Worm (Caenorhabditis elegans): Measurements from ENCODE around the gene C23G10.2.
A peak's percentile ranks its signal among the peaks of the same experiment; 100 is the strongest.

C23G10.2 gene

ce11 chrIII:6165240-6165639, 42.6 kb upstream of the C23G10.2 start:
- no peak for TF ChIP-seq ama-1 (optimal IDR thresholded peaks at IDR 0.05)

ce11 chrIII:6166634-6167033, 41.2 kb upstream of the C23G10.2 start:
- TF ChIP-seq fkh-8 (tag; optimal IDR thresholded peaks at IDR 0.05): no peak

ce11 chrIII:6168497-6169227, 39.2 kb upstream of the C23G10.2 start, which contains the start of gene efk-1:
Gene efk-1, minus strand, starts transcription at chrIII:6168547.
- TF ChIP-seq lin-14 (GFP tag; optimal IDR thresholded peaks at IDR 0.05) (peak; percentile 8), lin-35 (GFP tag; optimal IDR thresholded peaks at IDR 0.05) (peak in 1 of 2 experiments; percentile 45), C16A3.4 (tag; optimal IDR thresholded peaks at IDR 0.05) (peak; percentile 1), unc-30 (tag; optimal IDR thresholded peaks at IDR 0.05) (no peak), tlp-1 (tag; optimal IDR thresholded peaks at IDR 0.05) (no peak), sox-4 (tag; optimal IDR thresholded peaks at IDR 0.05) (no peak), mep-1 (tag; optimal IDR thresholded peaks at IDR 0.05) (peak; percentile 7), efl-3 (GFP tag; optimal IDR thresholded peaks at IDR 0.05) (no peak), nhr-237 (tag; optimal IDR thresholded peaks at IDR 0.05) (no peak), snpc-4 (tag; optimal IDR thresholded peaks at IDR 0.05) (no peak), efl-1 (optimal IDR thresholded peaks at IDR 0.05) (no peak), efl-1 (GFP tag; optimal IDR thresholded peaks at IDR 0.05 in 1 of 2) (peak in 1 of 2 experiments; percentile 26)

- TF ChIP-seq isw-1 (GFP tag; IDR thresholded peaks at IDR 0.05) (no peak), dsc-1 (tag; optimal IDR thresholded peaks at IDR 0.05) (peak; percentile 10), dpl-1 (GFP tag; optimal IDR thresholded peaks at IDR 0.05) (peak in 1 of 3 experiments; percentile 26), rnt-1 (tag; optimal IDR thresholded peaks at IDR 0.05) (peak; percentile 70), fos-1 (tag; optimal IDR thresholded peaks at IDR 0.05) (peak; percentile 25), irx-1 (tag; optimal IDR thresholded peaks at IDR 0.05) (no peak), unc-98 (GFP tag; IDR thresholded peaks at IDR 0.05) (no peak), zip-4 (GFP tag; optimal IDR thresholded peaks at IDR 0.05) (no peak), nhr-19 (GFP tag; conservative IDR thresholded peaks at IDR 0.05) (peak; percentile 36), snpc-4 (tag; optimal IDR thresholded peaks at IDR 0.05) (no peak), jun-1 (tag; optimal IDR thresholded peaks at IDR 0.05) (no peak), lin-14 (GFP tag; optimal IDR thresholded peaks at IDR 0.05) (peak; percentile 84), nhr-84 (tag; optimal IDR thresholded peaks at IDR 0.05) (no peak), nhr-12 (tag; optimal IDR thresholded peaks at IDR 0.05) (no peak), grh-1 (GFP tag; IDR thresholded peaks at IDR 0.05) (no peak), skn-1 (tag; optimal IDR thresholded peaks at IDR 0.05) (peak; percentile 29), ces-1 (GFP tag; optimal IDR thresholded peaks at IDR 0.05) (no peak), nhr-85 (tag) (peak; percentile 67), C16A3.4 (tag; optimal IDR thresholded peaks at IDR 0.05) (no peak), nhr-237 (tag; optimal IDR thresholded peaks at IDR 0.05) (no peak), nhr-11 (tag; optimal IDR thresholded peaks at IDR 0.05) (no peak), lin-35 (GFP tag; optimal IDR thresholded peaks at IDR 0.05) (peak in 1 of 2 experiments; percentile 34), aly-2 (tag; optimal IDR thresholded peaks at IDR 0.05) (peak; percentile 2), xbp-1 (tag; optimal IDR thresholded peaks at IDR 0.05) (peak; percentile 3), elt-2 (tag; optimal IDR thresholded peaks at IDR 0.05) (no peak), sox-4 (tag; optimal IDR thresholded peaks at IDR 0.05) (no peak), Y116A8C.19 (tag; optimal IDR thresholded peaks at IDR 0.05; ENCODE audit: borderline replicate concordance) (no peak), swsn-7 (tag; optimal IDR thresholded peaks at IDR 0.05) (peak; percentile 40), nhr-71 (tag; optimal IDR thresholded peaks at IDR 0.05) (peak; percentile 72), nhr-20 (tag; optimal IDR thresholded peaks at IDR 0.05) (peak; percentile 60), zag-1 (tag; optimal IDR thresholded peaks at IDR 0.05) (no peak), unc-86 (tag; optimal IDR thresholded peaks at IDR 0.05) (no peak), snu-23 (GFP tag; optimal IDR thresholded peaks at IDR 0.05) (peak; percentile 76), nhr-77 (tag; optimal IDR thresholded peaks at IDR 0.05) (no peak), nhr-90 (tag; optimal IDR thresholded peaks at IDR 0.05; ENCODE audit: poor library complexity) (no peak), mab-9 (GFP tag; IDR thresholded peaks at IDR 0.05) (no peak), ceh-63 (GFP tag; optimal IDR thresholded peaks at IDR 0.05) (no peak), efl-1 (optimal IDR thresholded peaks at IDR 0.05) (peak; percentile 25 to 30), efl-1 (GFP tag; optimal IDR thresholded peaks at IDR 0.05 in 1 of 2) (peak; percentile 8 to 29), ceh-82 (tag; optimal IDR thresholded peaks at IDR 0.05) (peak in 2 of 3 experiments; percentile 5 to 67)
Observed at ce11 chrIII:6170038-6170437, 37.8 kb upstream of the C23G10.2 start.
